Fruit fly (Drosophila melanogaster) whole organism, embryonic: ENCODE data around the gene CG6470.

Experiments
- Aef1 ChIP-seq: fragments of 200-800 bp; sonication (Bioruptor generic); IDR thresholded peaks from 3 replicates; pipeline ENCODE4 v1.3.6; 2022; ENCODE audit warnings: missing biosample characterization, missing genetic modification characterization
- Atf3 ChIP-seq: fragments of 200-800 bp; sonication (Bioruptor generic); optimal IDR thresholded peaks from 3 replicates; lab custom pipeline; 2016; ENCODE audit warnings: missing biosample characterization, missing genetic modification characterization
- Awh ChIP-seq: fragments of 200-800 bp; sonication (Bioruptor generic); IDR thresholded peaks from 2 replicates; pipeline ENCODE4, ENCODE4 v1.3.6; 2022; ENCODE audit warnings: missing biosample characterization, missing genetic modification characterization
- Bgb ChIP-seq: fragments of 200-800 bp; sonication (Bioruptor generic); IDR thresholded peaks from 2 replicates; pipeline ENCODE4 v1.3.6; 2022; ENCODE audit warnings: missing biosample characterization, missing genetic modification characterization; ENCODE audit not compliant: partially characterized antibody
- CG1024 ChIP-seq: fragments of 200-800 bp; sonication (Bioruptor generic); IDR thresholded peaks from 2 replicates; pipeline ENCODE4 v1.3.6; 2022; ENCODE audit warnings: missing biosample characterization, missing genetic modification characterization
- CG11723 ChIP-seq: fragments of 200-800 bp; sonication (Bioruptor generic); optimal IDR thresholded peaks from 2 replicates; lab custom pipeline; 2017; ENCODE audit warnings: missing biosample characterization, mild to moderate bottlenecking, missing genetic modification characterization
- CG12104 ChIP-seq: fragments of 200-800 bp; sonication (Bioruptor generic); optimal IDR thresholded peaks from 3 replicates; lab custom pipeline; 2016; ENCODE audit warnings: missing biosample characterization, missing genetic modification characterization
- CG13287 ChIP-seq: fragments of 200-800 bp; sonication (Bioruptor generic); IDR thresholded peaks from 2 replicates; pipeline ENCODE4 v1.3.6; 2022; ENCODE audit warnings: missing biosample characterization, missing genetic modification characterization; ENCODE audit not compliant: partially characterized antibody
- CG15269 ChIP-seq: fragments of 200-800 bp; sonication (Bioruptor generic); optimal IDR thresholded peaks from 2 replicates; lab custom pipeline; 2018; ENCODE audit warnings: missing biosample characterization, mild to moderate bottlenecking, missing genetic modification characterization, moderate library complexity
- CG1603 ChIP-seq: fragments of 200-800 bp; sonication (Bioruptor generic); optimal IDR thresholded peaks from 2 replicates; lab custom pipeline; 2019; ENCODE audit warnings: missing biosample characterization, mild to moderate bottlenecking, missing genetic modification characterization, moderate library complexity
- CG16813 ChIP-seq: fragments of 200-800 bp; sonication (Bioruptor generic); IDR thresholded peaks from 3 replicates; pipeline ENCODE4 v1.3.6; 2022; ENCODE audit warnings: missing biosample characterization, missing genetic modification characterization; ENCODE audit not compliant: partially characterized antibody
- CG17328 ChIP-seq: fragments of 200-800 bp; sonication (Bioruptor generic); IDR thresholded peaks from 2 replicates; pipeline ENCODE4 v1.3.6; 2022; ENCODE audit warnings: missing biosample characterization, missing genetic modification characterization
- CG18011 ChIP-seq: fragments of 200-800 bp; sonication (Bioruptor generic); optimal IDR thresholded peaks from 2 replicates; lab custom pipeline; 2017; ENCODE audit warnings: missing biosample characterization, missing genetic modification characterization, mild to moderate bottlenecking, moderate library complexity, missing genotype
- CG34224 ChIP-seq: fragments of 200-800 bp; sonication (Bioruptor generic); IDR thresholded peaks from 3 replicates; pipeline ENCODE4 v1.3.6; 2022; ENCODE audit warnings: missing biosample characterization, missing genetic modification characterization; ENCODE audit not compliant: partially characterized antibody
- CG3838 ChIP-seq: fragments of 200-800 bp; sonication (Bioruptor generic); optimal IDR thresholded peaks from 3 replicates; lab custom pipeline; 2016; ENCODE audit warnings: missing biosample characterization, missing genetic modification characterization
- CG4404 ChIP-seq: fragments of 200-800 bp; sonication (Bioruptor generic); IDR thresholded peaks from 2 replicates; pipeline ENCODE4 v1.3.6; 2022; ENCODE audit warnings: missing biosample characterization, missing genetic modification characterization
- CG4707 ChIP-seq: fragments of 200-800 bp; sonication (Bioruptor generic); optimal IDR thresholded peaks from 2 replicates; lab custom pipeline; 2018; ENCODE audit warnings: missing biosample characterization, mild to moderate bottlenecking, missing genetic modification characterization, moderate library complexity
- CG4820 ChIP-seq: fragments of 200-800 bp; sonication (Bioruptor generic); optimal IDR thresholded peaks from 3 replicates; lab custom pipeline; 2016; ENCODE audit warnings: missing biosample characterization, missing genetic modification characterization
- CG4854 ChIP-seq: fragments of 200-800 bp; sonication (Bioruptor generic); optimal IDR thresholded peaks from 2 replicates; lab custom pipeline; 2016; ENCODE audit warnings: missing biosample characterization, missing genetic modification characterization, inconsistent platforms
- CG6254 ChIP-seq: fragments of 200-800 bp; sonication (Bioruptor generic); optimal IDR thresholded peaks from 3 replicates; lab custom pipeline; 2017; ENCODE audit warnings: mild to moderate bottlenecking, missing biosample characterization, missing genetic modification reagents, missing genetic modification characterization
- CG7745 ChIP-seq: fragments of 200-800 bp; sonication (Bioruptor generic); optimal IDR thresholded peaks from 2 replicates; lab custom pipeline; 2018; ENCODE audit warnings: missing biosample characterization, mild to moderate bottlenecking, missing genetic modification characterization, moderate library complexity
- CG7839 ChIP-seq: fragments of 200-800 bp; sonication (Bioruptor generic); optimal IDR thresholded peaks from 3 replicates; lab custom pipeline; 2018; ENCODE audit warnings: missing biosample characterization, mild to moderate bottlenecking, missing genetic modification characterization, moderate library complexity
- D19A ChIP-seq: fragments of 200-800 bp; optimal IDR thresholded peaks from 3 replicates; lab custom pipeline; 2019; ENCODE audit warnings: missing biosample characterization, mild to moderate bottlenecking, missing genetic modification characterization, moderate library complexity
- Doc3 ChIP-seq: fragments of 200-800 bp; sonication (Bioruptor generic); IDR thresholded peaks from 3 replicates; pipeline ENCODE4 v1.3.6; 2022; ENCODE audit warnings: missing biosample characterization, missing genetic modification characterization; ENCODE audit not compliant: partially characterized antibody
- E2f2 ChIP-seq: fragments of 200-800 bp; sonication (Bioruptor generic); IDR thresholded peaks from 2 replicates; pipeline ENCODE4 v1.3.6; 2022; ENCODE audit warnings: missing biosample characterization, missing genetic modification characterization
- HLH3B ChIP-seq: fragments of 200-800 bp; sonication (Bioruptor generic); IDR thresholded peaks from 2 replicates; pipeline ENCODE4 v1.3.6; 2022; ENCODE audit warnings: missing biosample characterization, missing genetic modification characterization
- MESR4 ChIP-seq: fragments of 200-800 bp; sonication (Bioruptor generic); optimal IDR thresholded peaks from 2 replicates; lab custom pipeline; 2018; ENCODE audit warnings: missing biosample characterization, mild to moderate bottlenecking, missing genetic modification characterization, moderate library complexity
- NK7.1 ChIP-seq: fragments of 200-800 bp; sonication (Bioruptor generic); optimal IDR thresholded peaks from 3 replicates; lab custom pipeline; 2016; ENCODE audit warnings: missing biosample characterization, missing genetic modification characterization
- Oaz ChIP-seq: fragments of 200-800 bp; sonication (Bioruptor generic); IDR thresholded peaks from 2 replicates; pipeline ENCODE4 v1.3.6; 2022; ENCODE audit warnings: missing biosample characterization, missing genetic modification characterization
- Sin3A ChIP-seq: fragments of >200 bp; optimal IDR thresholded peaks from 2 replicates; lab custom pipeline; 2018
- bbx ChIP-seq: fragments of 200-800 bp; sonication (Bioruptor generic); IDR thresholded peaks from 2 replicates; pipeline ENCODE4 v1.3.6; 2022; ENCODE audit warnings: missing biosample characterization, missing genetic modification characterization; ENCODE audit not compliant: partially characterized antibody
- chn ChIP-seq: fragments of 200-800 bp; sonication (Bioruptor generic); optimal IDR thresholded peaks from 2 replicates; lab custom pipeline; 2016; ENCODE audit warnings: missing biosample characterization, missing genetic modification characterization
- dmrt11E ChIP-seq: fragments of 200-800 bp; sonication (Bioruptor generic); optimal IDR thresholded peaks from 3 replicates; lab custom pipeline; 2018; ENCODE audit warnings: missing biosample characterization, mild to moderate bottlenecking, missing genetic modification characterization, moderate library complexity
- eve ChIP-seq, 2 experiments: fragments of >200 bp; optimal IDR thresholded peaks; 2 replicates each; lab custom pipeline; 2017; ENCODE audit warnings: missing biosample characterization in 2 of 2, missing genetic modification characterization in 2 of 2
- gfzf ChIP-seq: fragments of 200-800 bp; sonication (Bioruptor generic); optimal IDR thresholded peaks from 2 replicates; lab custom pipeline; 2016; ENCODE audit warnings: missing biosample characterization, mild to moderate bottlenecking, missing genetic modification characterization, moderate library complexity
- hb ChIP-seq: fragments of 200-800 bp; sonication (Bioruptor generic); IDR thresholded peaks from 3 replicates; pipeline ENCODE4 v1.3.6; 2022; ENCODE audit warnings: missing biosample characterization, missing genetic modification characterization; ENCODE audit not compliant: partially characterized antibody
- hbn ChIP-seq: fragments of 200-800 bp; sonication (Bioruptor generic); IDR thresholded peaks from 2 replicates; pipeline ENCODE4 v1.3.6; 2022; ENCODE audit warnings: missing biosample characterization, missing genetic modification characterization; ENCODE audit not compliant: partially characterized antibody
- hth ChIP-seq: fragments of >200 bp; optimal IDR thresholded peaks from 2 replicates; lab custom pipeline; 2017; ENCODE audit warnings: inconsistent platforms
- lab ChIP-seq: fragments of 200-800 bp; sonication (Bioruptor generic); optimal IDR thresholded peaks from 3 replicates; lab custom pipeline; 2017; ENCODE audit warnings: missing biosample characterization, missing genetic modification characterization, mild to moderate bottlenecking, moderate library complexity, missing genetic modification reagents
- odd ChIP-seq: fragments of 200-800 bp; sonication (Bioruptor generic); optimal IDR thresholded peaks from 2 replicates; lab custom pipeline; 2017; ENCODE audit warnings: missing biosample characterization, mild to moderate bottlenecking, missing genetic modification characterization
- pan ChIP-seq, 4 experiments: fragments of >200 bp in 3 of 4; fragments of 200-800 bp in 1 of 4; sonication (Bioruptor generic) in 1 of 4; optimal IDR thresholded peaks in 3 of 4; IDR thresholded peaks in 1 of 4; 2 replicates each; pipeline versions ENCODE4 v1.3.6 to Lab custom; 2017 to 2022; ENCODE audit warnings: missing biosample characterization in 2 of 4, missing genetic modification characterization in 2 of 4, mixed read lengths in 1 of 4
- pita ChIP-seq: fragments of 200-800 bp; sonication (Bioruptor generic); optimal IDR thresholded peaks from 2 replicates; lab custom pipeline; 2017; ENCODE audit warnings: missing biosample characterization, mild to moderate bottlenecking, missing genetic modification characterization
- schlank ChIP-seq: fragments of 200-800 bp; sonication (Bioruptor generic); optimal IDR thresholded peaks from 2 replicates; lab custom pipeline; 2018; ENCODE audit warnings: missing biosample characterization, mild to moderate bottlenecking, missing genetic modification characterization
- seq ChIP-seq: fragments of 200-800 bp; sonication (Bioruptor generic); IDR thresholded peaks from 2 replicates; pipeline ENCODE4 v1.3.6; 2022; ENCODE audit warnings: missing biosample characterization, missing genetic modification characterization
- sob ChIP-seq: fragments of 200-800 bp; sonication (Bioruptor generic); IDR thresholded peaks from 2 replicates; pipeline ENCODE4 v1.3.6; 2022; ENCODE audit warnings: missing biosample characterization, missing genetic modification characterization
- ssp ChIP-seq: fragments of 200-800 bp; sonication (Bioruptor generic); IDR thresholded peaks from 2 replicates; pipeline ENCODE4 v1.3.6; 2022; ENCODE audit warnings: missing biosample characterization, missing genetic modification characterization
- tin ChIP-seq: fragments of 200-800 bp; sonication (Bioruptor generic); optimal IDR thresholded peaks from 3 replicates; lab custom pipeline; 2016; ENCODE audit warnings: missing biosample characterization, missing genetic modification characterization
- ttk ChIP-seq: fragments of 200-800 bp; sonication (Bioruptor generic); IDR thresholded peaks from 2 replicates; pipeline ENCODE4 v2.1.2; 2022; ENCODE audit warnings: missing biosample characterization, missing genetic modification characterization
- vnd ChIP-seq: fragments of 200-800 bp; sonication (Bioruptor generic); IDR thresholded peaks from 3 replicates; pipeline ENCODE4 v1.3.6; 2022; ENCODE audit warnings: missing biosample characterization, missing genetic modification characterization; ENCODE audit not compliant: partially characterized antibody

CG6470 gene

dm6 chrX:18499679-18500187, 14.9 kb downstream of the CG6470 start, which contains the start of the genes Pgant7 and Xrcc2 (continued):
- TF ChIP-seq bbx (GFP tag; lab: Robert Waterston, UW): no peak; the same call in 1 of the 2 replicates
- TF ChIP-seq seq (GFP tag; lab: Robert Waterston, UW): no peak
- TF ChIP-seq hbn (GFP tag; lab: Robert Waterston, UW): 0 out of 2 replicates have a peak, but pooled peaks have one; percentile 35
- TF ChIP-seq ssp (GFP tag; lab: Robert Waterston, UW): no peak
- no peak for TF ChIP-seq schlank
- no peak for TF ChIP-seq CG17328 (GFP tag; lab: Robert Waterston, UW)
- no peak for TF ChIP-seq CG11723 (GFP tag; lab: Kevin White, UChicago)
- TF ChIP-seq CG7839 (tag; lab: Kevin White, UChicago): no peak
- no peak for TF ChIP-seq eve (GFP tag; optimal IDR thresholded peaks at IDR 0.05; lab: Kevin White, UChicago)
- no peak for TF ChIP-seq chn (GFP tag; lab: Kevin White, UChicago)
- TF ChIP-seq Aef1 (GFP tag; lab: Robert Waterston, UW): no peak
- TF ChIP-seq MESR4 (GFP tag; lab: Kevin White, UChicago): peak; percentile 60
- TF ChIP-seq lab (GFP tag; lab: Kevin White, UChicago): no peak
- peak; percentile 76 for TF ChIP-seq vnd (GFP tag; lab: Robert Waterston, UW)
- TF ChIP-seq tin: no peak
- peak; percentile 25 for TF ChIP-seq pita (GFP tag; lab: Kevin White, UChicago)
- no peak for TF ChIP-seq CG12104 (GFP tag; lab: Kevin White, UChicago)
- TF ChIP-seq CG1024 (GFP tag; lab: Robert Waterston, UW): no peak
- TF ChIP-seq odd (GFP tag; lab: Kevin White, UChicago): no peak
- TF ChIP-seq dmrt11E (tag; lab: Kevin White, UChicago): no peak
- TF ChIP-seq Awh (GFP tag; lab: Robert Waterston, UW): no peak
- no peak for TF ChIP-seq CG3838
- TF ChIP-seq hb: peak; percentile 75; the same call in 2 of the 3 replicates
- peak; percentile 88 for TF ChIP-seq CG13287 (GFP tag; lab: Robert Waterston, UW)
- TF ChIP-seq CG7745 (tag; lab: Kevin White, UChicago): no peak
- TF ChIP-seq Atf3: no peak
- no peak for TF ChIP-seq CG15269 (tag; lab: Kevin White, UChicago)
- peak; percentile 85 for TF ChIP-seq Sin3A (lab: Kevin White, UChicago)
- no peak for TF ChIP-seq hth (lab: Kevin White, UChicago)
- no peak for TF ChIP-seq CG18011 (GFP tag; lab: Kevin White, UChicago)
- TF ChIP-seq CG34224 (GFP tag; lab: Robert Waterston, UW): peak; percentile 76; the same call in 2 of the 3 replicates
- TF ChIP-seq CG6254 (GFP tag; lab: Kevin White, UChicago): no peak
- TF ChIP-seq ttk (GFP tag; lab: Robert Waterston, UW): no peak
- TF ChIP-seq HLH3B (GFP tag; lab: Robert Waterston, UW): no peak
- peak; percentile 70 for TF ChIP-seq Bgb (GFP tag; lab: Robert Waterston, UW)
- peak; percentile 75; the same call in 2 of the 3 replicates for TF ChIP-seq CG16813 (GFP tag; lab: Robert Waterston, UW)
- TF ChIP-seq E2f2: peak; percentile 85
- peak; percentile 62 for TF ChIP-seq CG1603 (tag; lab: Kevin White, UChicago)
- no peak for TF ChIP-seq NK7.1 (GFP tag; lab: Kevin White, UChicago)
- TF ChIP-seq Doc3 (GFP tag; lab: Robert Waterston, UW): peak; percentile 56
- no peak for TF ChIP-seq D19A (tag; lab: Kevin White, UChicago)
- TF ChIP-seq pan (optimal IDR thresholded peaks at IDR 0.05; lab: Kevin White, UChicago): no peak
- TF ChIP-seq pan (GFP tag; optimal IDR thresholded peaks at IDR 0.05 in 1 of 2, IDR thresholded peaks at IDR 0.05 in 1 of 2): peak in 1 of 2 experiments; percentile 59
- TF ChIP-seq CG4854 (GFP tag; lab: Kevin White, UChicago): no peak
- TF ChIP-seq Oaz (GFP tag; lab: Robert Waterston, UW): no peak
- TF ChIP-seq CG4404 (GFP tag; lab: Robert Waterston, UW): no peak
- no peak for TF ChIP-seq CG4820
- peak; percentile 88 for TF ChIP-seq gfzf (GFP tag; lab: Kevin White, UChicago)
- no peak for TF ChIP-seq CG4707 (GFP tag; lab: Kevin White, UChicago)
- TF ChIP-seq sob (GFP tag; lab: Robert Waterston, UW): no peak
